Worm (Caenorhabditis elegans) whole organism, L2 larva: Measurements from ENCODE around the gene F44E2.6.

ENCODE experiments used
- C34F6.9 ChIP-seq: fragments of 150-350 bp; optimal IDR thresholded peaks from 2 replicates; lab custom pipeline; 2014; ENCODE audit warnings: missing biosample characterization, missing genetic modification characterization
- F13H6.1 ChIP-seq: sonication (generic microtip); optimal IDR thresholded peaks from 2 replicates; lab custom pipeline; 2016; ENCODE audit warnings: missing genetic modification characterization, missing compliant biosample characterization
- R02D3.7 ChIP-seq: fragments of 150-350 bp; optimal IDR thresholded peaks from 2 replicates; lab custom pipeline; 2014; ENCODE audit warnings: missing biosample characterization, missing genetic modification characterization
- Y55F3AM.14 ChIP-seq: fragments of 200-800 bp; sonication (Bioruptor generic); optimal IDR thresholded peaks from 2 replicates; lab custom pipeline; 2018; ENCODE audit warnings: mild to moderate bottlenecking, missing genetic modification characterization, missing compliant biosample characterization
- ZK546.5 ChIP-seq: sonication (generic microtip); optimal IDR thresholded peaks from 2 replicates; lab custom pipeline; 2017; ENCODE audit warnings: missing biosample characterization, missing genetic modification characterization
- alr-1 ChIP-seq: fragments of 150-350 bp; optimal IDR thresholded peaks from 2 replicates; lab custom pipeline; 2014; ENCODE audit warnings: missing biosample characterization, missing genetic modification characterization
- aly-2 ChIP-seq: fragments of 150-350 bp; optimal IDR thresholded peaks from 2 replicates; lab custom pipeline; 2014; ENCODE audit warnings: missing biosample characterization, missing genetic modification characterization
- ama-1 ChIP-seq: fragments of 150-350 bp; optimal IDR thresholded peaks from 2 replicates; lab custom pipeline; 2018; ENCODE audit warnings: inconsistent platforms
- blmp-1 ChIP-seq: sonication (generic microtip); optimal IDR thresholded peaks from 2 replicates; lab custom pipeline; 2017; ENCODE audit warnings: missing genetic modification characterization, mild to moderate bottlenecking, missing compliant biosample characterization, antibody characterized with exemption, moderate library complexity; ENCODE audit not compliant: insufficient read depth
- ceh-16 ChIP-seq: fragments of 150-350 bp; optimal IDR thresholded peaks from 2 replicates; lab custom pipeline; 2014; ENCODE audit warnings: missing biosample characterization, missing genetic modification characterization
- ceh-82 ChIP-seq: fragments of 150-350 bp; optimal IDR thresholded peaks from 2 replicates; lab custom pipeline; 2014; ENCODE audit warnings: missing biosample characterization, missing genetic modification characterization
- crh-2 ChIP-seq: sonication (generic microtip); optimal IDR thresholded peaks from 2 replicates; lab custom pipeline; 2017; ENCODE audit warnings: missing biosample characterization, missing genetic modification characterization
- dmd-4 ChIP-seq: sonication (generic microtip); optimal IDR thresholded peaks from 2 replicates; lab custom pipeline; 2017; ENCODE audit warnings: missing biosample characterization, missing genetic modification characterization
- egl-27 ChIP-seq: sonication (generic microtip); optimal IDR thresholded peaks from 3 replicates; lab custom pipeline; 2017; ENCODE audit warnings: missing biosample characterization, missing genetic modification reagents, missing genetic modification characterization
- elt-1 ChIP-seq: fragments of 150-350 bp; optimal IDR thresholded peaks from 2 replicates; lab custom pipeline; 2014; ENCODE audit warnings: missing biosample characterization, missing genetic modification characterization
- elt-3 ChIP-seq: sonication (generic microtip); optimal IDR thresholded peaks from 2 replicates; lab custom pipeline; 2017; ENCODE audit warnings: missing biosample characterization, missing genetic modification characterization
- fos-1 ChIP-seq: fragments of 150-350 bp; optimal IDR thresholded peaks from 2 replicates; lab custom pipeline; 2014; ENCODE audit warnings: missing biosample characterization, missing genetic modification characterization
- gmeb-1 ChIP-seq: fragments of 150-350 bp; optimal IDR thresholded peaks from 2 replicates; lab custom pipeline; 2014; ENCODE audit warnings: missing biosample characterization, missing genetic modification characterization
- lin-11 ChIP-seq: fragments of 150-350 bp; sonication (generic microtip); optimal IDR thresholded peaks from 2 replicates; lab custom pipeline; 2014; ENCODE audit warnings: missing biosample characterization, missing genetic modification characterization, inconsistent platforms, mixed read lengths
- lin-13 ChIP-seq: fragments of 150-350 bp; optimal IDR thresholded peaks from 2 replicates; lab custom pipeline; 2014; ENCODE audit warnings: missing biosample characterization, missing genetic modification reagents, missing genetic modification characterization
- lin-39 ChIP-seq: fragments of 150-350 bp; optimal IDR thresholded peaks from 2 replicates; lab custom pipeline; 2014; ENCODE audit warnings: missing biosample characterization, missing genetic modification reagents, missing genetic modification characterization
- lsy-2 ChIP-seq, 2 experiments: fragments of 150-350 bp in 1 of 2; sonication (generic microtip) in 1 of 2; optimal IDR thresholded peaks; 2 replicates each; lab custom pipeline; 2014 to 2017; ENCODE audit warnings: missing biosample characterization in 2 of 2, missing genetic modification characterization in 2 of 2
- mab-5 ChIP-seq: fragments of 150-350 bp; optimal IDR thresholded peaks from 2 replicates; lab custom pipeline; 2014; ENCODE audit warnings: missing biosample characterization, missing genetic modification characterization
- mbf-1 ChIP-seq: sonication (generic microtip); optimal IDR thresholded peaks from 2 replicates; lab custom pipeline; 2017; ENCODE audit warnings: missing biosample characterization, missing genetic modification characterization
- mdl-1 ChIP-seq, 2 experiments: fragments of 150-350 bp in 1 of 2; sonication (generic microtip) in 1 of 2; optimal IDR thresholded peaks; 2 replicates each; lab custom pipeline; 2017; ENCODE audit warnings: missing biosample characterization in 2 of 2, missing genetic modification characterization in 2 of 2
- nhr-10 ChIP-seq: sonication (generic microtip); optimal IDR thresholded peaks from 2 replicates; lab custom pipeline; 2017; ENCODE audit warnings: missing biosample characterization, missing genetic modification characterization
- nhr-11 ChIP-seq: fragments of 150-350 bp; optimal IDR thresholded peaks from 2 replicates; lab custom pipeline; 2014; ENCODE audit warnings: missing biosample characterization, missing genetic modification characterization
- nhr-12 ChIP-seq: fragments of 150-350 bp; optimal IDR thresholded peaks from 2 replicates; lab custom pipeline; 2014; ENCODE audit warnings: missing biosample characterization, missing genetic modification characterization
- nhr-129 ChIP-seq: fragments of 150-350 bp; optimal IDR thresholded peaks from 2 replicates; lab custom pipeline; 2014; ENCODE audit warnings: missing biosample characterization, missing genetic modification characterization
- nhr-21 ChIP-seq: fragments of 150-350 bp; optimal IDR thresholded peaks from 2 replicates; lab custom pipeline; 2014; ENCODE audit warnings: missing biosample characterization, missing genetic modification characterization
- nhr-23 ChIP-seq: fragments of 150-350 bp; optimal IDR thresholded peaks from 2 replicates; lab custom pipeline; 2014; ENCODE audit warnings: missing biosample characterization, missing genetic modification reagents, missing genetic modification characterization
- nhr-237 ChIP-seq: fragments of 150-350 bp; optimal IDR thresholded peaks from 2 replicates; lab custom pipeline; 2014; ENCODE audit warnings: missing biosample characterization, missing genetic modification characterization
- nhr-25 ChIP-seq: fragments of 150-350 bp; sonication (generic microtip); optimal IDR thresholded peaks from 3 replicates; lab custom pipeline; 2014; ENCODE audit warnings: missing biosample characterization, missing genetic modification characterization
- nhr-6 ChIP-seq: fragments of 150-350 bp; optimal IDR thresholded peaks from 2 replicates; lab custom pipeline; 2014; ENCODE audit warnings: missing biosample characterization, missing genetic modification characterization
- nhr-77 ChIP-seq: fragments of 150-350 bp; optimal IDR thresholded peaks from 2 replicates; lab custom pipeline; 2014; ENCODE audit warnings: missing biosample characterization, missing genetic modification characterization
- peb-1 ChIP-seq: fragments of 150-350 bp; optimal IDR thresholded peaks from 2 replicates; lab custom pipeline; 2014; ENCODE audit warnings: missing biosample characterization, missing genetic modification characterization
- sem-4 ChIP-seq: fragments of 150-350 bp; optimal IDR thresholded peaks from 2 replicates; lab custom pipeline; 2014; ENCODE audit warnings: missing biosample characterization, missing genetic modification reagents, missing genetic modification characterization
- skn-1 ChIP-seq: sonication (generic microtip); optimal IDR thresholded peaks from 2 replicates; lab custom pipeline; 2017; ENCODE audit warnings: missing biosample characterization, missing genetic modification characterization
- sma-3 ChIP-seq: sonication (generic microtip); optimal IDR thresholded peaks from 2 replicates; lab custom pipeline; 2016; ENCODE audit warnings: missing genetic modification reagents, missing genetic modification characterization, missing compliant biosample characterization
- sma-9 ChIP-seq, 2 experiments: fragments of 150-350 bp in 1 of 2; sonication (generic microtip) in 1 of 2; optimal IDR thresholded peaks; 2 replicates each; lab custom pipeline; 2014 to 2016; ENCODE audit warnings: missing genetic modification characterization in 2 of 2, mild to moderate bottlenecking in 1 of 2, missing biosample characterization in 1 of 2, missing compliant biosample characterization in 1 of 2, missing genetic modification reagents in 1 of 2, moderate library complexity in 1 of 2
- snpc-4 ChIP-seq: fragments of 150-350 bp; optimal IDR thresholded peaks from 2 replicates; lab custom pipeline; 2014; ENCODE audit warnings: missing biosample characterization, missing genetic modification characterization
- unc-39 ChIP-seq: fragments of 150-350 bp; optimal IDR thresholded peaks from 2 replicates; lab custom pipeline; 2014; ENCODE audit warnings: missing biosample characterization, missing genetic modification characterization
- unc-55 ChIP-seq: fragments of 150-350 bp; sonication (generic microtip); optimal IDR thresholded peaks from 3 replicates; lab custom pipeline; 2014; ENCODE audit warnings: missing biosample characterization, missing genetic modification reagents, missing genetic modification characterization
- unc-62 ChIP-seq: fragments of 150-350 bp; optimal IDR thresholded peaks from 2 replicates; lab custom pipeline; 2014; ENCODE audit warnings: missing biosample characterization, missing genetic modification reagents, missing genetic modification characterization
- zag-1 ChIP-seq: fragments of 150-350 bp; optimal IDR thresholded peaks from 2 replicates; lab custom pipeline; 2014; ENCODE audit warnings: missing biosample characterization, missing genetic modification characterization
- ztf-1 ChIP-seq: fragments of 200-800 bp; sonication (Bioruptor generic); conservative IDR thresholded peaks from 2 replicates; pipeline ENCODE4 v1.3.6; 2022; ENCODE audit warnings: missing genetic modification characterization, missing compliant biosample characterization
- ztf-11 ChIP-seq: sonication (generic microtip); optimal IDR thresholded peaks from 2 replicates; lab custom pipeline; 2017; ENCODE audit warnings: missing biosample characterization, missing genetic modification characterization
- ztf-4 ChIP-seq: fragments of 150-350 bp; optimal IDR thresholded peaks from 2 replicates; lab custom pipeline; 2014; ENCODE audit warnings: missing biosample characterization, missing genetic modification characterization

The F44E2.6 gene

ce11 chrIII:8799964-8800795 is 44.8 kb downstream of the F44E2.6 start, which contains the start of gene F54F2.6:
Gene F54F2.6 (minus strand): TSS chrIII:8800701.
- TF ChIP-seq crh-2 (tag; lab: Kevin White, UChicago) (peak; percentile 87), sma-3 (peak; percentile 31), nhr-77 (tag; lab: Kevin White, UChicago) (no peak), egl-27 (tag; lab: Kevin White, UChicago) (peak; percentile 93), nhr-237 (tag; lab: Kevin White, UChicago) (peak; percentile 26), ZK546.5 (peak; percentile 1), ceh-82 (no peak), zag-1 (tag; lab: Kevin White, UChicago) (peak; percentile 92), unc-55 (GFP tag; lab: Kevin White, UChicago) (peak; percentile 85), aly-2 (tag; lab: Kevin White, UChicago) (no peak), nhr-129 (tag; lab: Kevin White, UChicago) (peak; percentile 95), fos-1 (peak; percentile 54), ztf-11 (peak; percentile 54), elt-3 (tag; lab: Kevin White, UChicago) (no peak), lsy-2 (tag; optimal IDR thresholded peaks at IDR 0.05; lab: Kevin White, UChicago) (peak; percentile 59 to 92), Y55F3AM.14 (peak; percentile 95), nhr-21 (tag; lab: Kevin White, UChicago) (peak; percentile 90), lin-39 (peak; percentile 82), nhr-25 (tag; lab: Kevin White, UChicago) (peak; percentile 81), nhr-11 (tag; lab: Kevin White, UChicago) (no peak), C34F6.9 (tag; lab: Kevin White, UChicago) (peak; percentile 96), nhr-23 (tag; lab: Kevin White, UChicago) (no peak), ztf-4 (tag; lab: Kevin White, UChicago) (peak; percentile 89), dmd-4 (no peak), F13H6.1 (tag; lab: Kevin White, UChicago) (peak; percentile 99), lin-11 (tag; lab: Kevin White, UChicago) (peak; percentile 65), mab-5 (peak; percentile 94), ztf-1 (GFP tag; lab: Robert Waterston, UW) (no peak), unc-62 (GFP tag; lab: Kevin White, UChicago) (peak; percentile 85), mdl-1 (tag; optimal IDR thresholded peaks at IDR 0.05; lab: Kevin White, UChicago) (peak; percentile 85 to 98), sem-4 (peak; percentile 95), skn-1 (tag; lab: Kevin White, UChicago) (no peak), nhr-12 (tag; lab: Kevin White, UChicago) (no peak), lin-13 (GFP tag; lab: Kevin White, UChicago) (peak; percentile 82), nhr-6 (tag; lab: Kevin White, UChicago) (peak; percentile 96), blmp-1 (peak; percentile 83), snpc-4 (peak; percentile 63), gmeb-1 (tag; lab: Kevin White, UChicago) (peak; percentile 64), sma-9 (GFP tag; optimal IDR thresholded peaks at IDR 0.05; lab: Kevin White, UChicago) (peak; percentile 96), sma-9 (tag; optimal IDR thresholded peaks at IDR 0.05; lab: Kevin White, UChicago) (no peak), alr-1 (tag; lab: Kevin White, UChicago) (peak; percentile 90)
- TF ChIP-seq, all 48 proteins: peak for 30

- TF ChIP-seq nhr-12 (tag; lab: Kevin White, UChicago) (no peak), blmp-1 (peak; percentile 83), nhr-25 (tag; lab: Kevin White, UChicago) (peak; percentile 90), nhr-11 (tag; lab: Kevin White, UChicago) (no peak), nhr-6 (tag; lab: Kevin White, UChicago) (peak; percentile 92), ceh-16 (peak; percentile 6), unc-62 (GFP tag; lab: Kevin White, UChicago) (peak; percentile 59), elt-1 (tag; lab: Kevin White, UChicago) (no peak), alr-1 (tag; lab: Kevin White, UChicago) (peak; percentile 60), peb-1 (tag; lab: Kevin White, UChicago) (no peak), ama-1 (no peak), sma-3 (peak; percentile 91), lin-11 (tag; lab: Kevin White, UChicago) (peak; percentile 79), ztf-11 (no peak), F13H6.1 (tag; lab: Kevin White, UChicago) (peak; percentile 91), mab-5 (peak; percentile 81), elt-3 (tag; lab: Kevin White, UChicago) (no peak), nhr-10 (tag; lab: Kevin White, UChicago) (no peak), lsy-2 (tag; optimal IDR thresholded peaks at IDR 0.05; lab: Kevin White, UChicago) (peak; percentile 69 to 95), egl-27 (tag; lab: Kevin White, UChicago) (peak; percentile 95), nhr-23 (tag; lab: Kevin White, UChicago) (no peak), zag-1 (tag; lab: Kevin White, UChicago) (peak; percentile 80), lin-39 (no peak), R02D3.7 (no peak), unc-39 (no peak), ceh-82 (peak; percentile 42), ztf-4 (tag; lab: Kevin White, UChicago) (peak; percentile 83), mbf-1 (tag; lab: Kevin White, UChicago) (no peak), nhr-237 (tag; lab: Kevin White, UChicago) (no peak), mdl-1 (tag; optimal IDR thresholded peaks at IDR 0.05; lab: Kevin White, UChicago) (peak; percentile 81 to 93)
Measured at ce11 chrIII:8797211-8797733, 47.7 kb downstream of the F44E2.6 start.
